Worm (Caenorhabditis elegans): ENCODE data around the gene bath-37.

DNA sequence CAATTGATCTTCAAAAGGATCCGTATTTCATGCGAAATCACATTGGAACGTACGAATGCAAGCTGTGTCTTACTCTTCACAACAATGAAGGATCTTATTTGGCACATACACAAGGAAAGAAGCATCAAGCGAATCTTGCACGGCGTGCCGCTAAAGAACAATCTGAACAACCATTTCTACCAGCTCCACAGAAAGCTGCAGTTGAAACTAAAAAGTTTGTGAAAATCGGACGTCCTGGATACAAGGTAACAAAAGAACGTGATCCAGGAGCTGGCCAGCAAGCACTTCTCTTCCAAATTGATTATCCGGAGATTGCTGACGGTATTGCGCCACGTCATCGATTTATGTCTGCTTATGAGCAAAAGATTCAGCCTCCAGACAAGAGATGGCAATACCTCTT lies 15.9 kb downstream of the bath-37 start:
- TF ChIP-seq him-1 (tag; optimal IDR thresholded peaks at IDR 0.05) (no peak), W03F9.2 (tag; optimal IDR thresholded peaks at IDR 0.05) (no peak), dao-5 (tag; optimal IDR thresholded peaks at IDR 0.05) (no peak)

All from whole organism, L4/young adult.